Fruit fly (Drosophila melanogaster) whole organism, embryonic: ENCODE measurements around the gene mei-P26.

Experiments used
- Abd-B ChIP-seq: fragments of 200-800 bp; sonication (Bioruptor generic); optimal IDR thresholded peaks from 2 replicates; lab custom pipeline; 2018; ENCODE audit warnings: missing biosample characterization, mild to moderate bottlenecking, missing genetic modification characterization, moderate library complexity
- Awh ChIP-seq: fragments of 200-800 bp; sonication (Bioruptor generic); IDR thresholded peaks from 2 replicates; pipeline ENCODE4, ENCODE4 v1.3.6; 2022; ENCODE audit warnings: missing biosample characterization, missing genetic modification characterization
- B-H2 ChIP-seq: fragments of 200-800 bp; sonication (Bioruptor generic); optimal IDR thresholded peaks from 2 replicates; lab custom pipeline; 2018; ENCODE audit warnings: missing biosample characterization, mild to moderate bottlenecking, missing genetic modification characterization
- CG10209 ChIP-seq: fragments of 200-800 bp; sonication (Bioruptor generic); optimal IDR thresholded peaks from 3 replicates; lab custom pipeline; 2017; ENCODE audit warnings: missing biosample characterization, mild to moderate bottlenecking, missing genetic modification characterization, missing genetic modification reagents
- CG1024 ChIP-seq: fragments of 200-800 bp; sonication (Bioruptor generic); IDR thresholded peaks from 2 replicates; pipeline ENCODE4 v1.3.6; 2022; ENCODE audit warnings: missing biosample characterization, missing genetic modification characterization
- CG10321 ChIP-seq: fragments of 200-800 bp; sonication (Bioruptor generic); IDR thresholded peaks from 2 replicates; pipeline ENCODE4 v1.3.6; 2022; ENCODE audit warnings: missing biosample characterization, missing genetic modification characterization
- CG10543 ChIP-seq: fragments of 200-800 bp; sonication (Bioruptor generic); optimal IDR thresholded peaks from 3 replicates; lab custom pipeline; 2017; ENCODE audit warnings: missing biosample characterization, mild to moderate bottlenecking, missing genetic modification characterization, moderate library complexity
- CG11723 ChIP-seq: fragments of 200-800 bp; sonication (Bioruptor generic); optimal IDR thresholded peaks from 2 replicates; lab custom pipeline; 2017; ENCODE audit warnings: missing biosample characterization, mild to moderate bottlenecking, missing genetic modification characterization
- CG12391 ChIP-seq: fragments of 200-800 bp; sonication (Bioruptor generic); optimal IDR thresholded peaks from 3 replicates; lab custom pipeline; 2018; ENCODE audit warnings: missing biosample characterization, mild to moderate bottlenecking, missing genetic modification characterization, moderate library complexity
- CG13775 ChIP-seq: fragments of 200-800 bp; sonication (Bioruptor generic); optimal IDR thresholded peaks from 3 replicates; lab custom pipeline; 2017; ENCODE audit warnings: missing biosample characterization, mild to moderate bottlenecking, missing genetic modification characterization
- CG14050 ChIP-seq: fragments of 200-800 bp; sonication (Bioruptor generic); IDR thresholded peaks from 3 replicates; pipeline ENCODE4 v1.3.6; 2022; ENCODE audit warnings: missing biosample characterization, missing genetic modification characterization
- CG15696 ChIP-seq: fragments of 200-800 bp; sonication (Bioruptor generic); optimal IDR thresholded peaks from 2 replicates; lab custom pipeline; 2019; ENCODE audit warnings: missing biosample characterization, mild to moderate bottlenecking, missing genetic modification characterization, moderate library complexity
- CG1602 ChIP-seq: fragments of 200-800 bp; sonication (Bioruptor generic); optimal IDR thresholded peaks from 3 replicates; lab custom pipeline; 2016; ENCODE audit warnings: missing biosample characterization, missing genetic modification characterization
- CG17829 ChIP-seq: fragments of 200-800 bp; optimal IDR thresholded peaks from 2 replicates; lab custom pipeline; 2019; ENCODE audit warnings: missing biosample characterization, mild to moderate bottlenecking, missing genetic modification characterization, moderate library complexity
- CG2678 ChIP-seq: fragments of 200-800 bp; sonication (Bioruptor generic); optimal IDR thresholded peaks from 3 replicates; lab custom pipeline; 2019; ENCODE audit warnings: missing biosample characterization, mild to moderate bottlenecking, missing genetic modification characterization, moderate library complexity
- CG30403 ChIP-seq: fragments of 200-800 bp; sonication (Bioruptor generic); optimal IDR thresholded peaks from 3 replicates; lab custom pipeline; 2016; ENCODE audit warnings: missing biosample characterization, missing genetic modification characterization
- CG3838 ChIP-seq: fragments of 200-800 bp; sonication (Bioruptor generic); optimal IDR thresholded peaks from 3 replicates; lab custom pipeline; 2016; ENCODE audit warnings: missing biosample characterization, missing genetic modification characterization
- CG42726 ChIP-seq: fragments of 200-800 bp; sonication (Bioruptor generic); IDR thresholded peaks from 2 replicates; pipeline ENCODE4 v1.3.6; 2022; ENCODE audit warnings: missing biosample characterization, missing genetic modification characterization; ENCODE audit not compliant: partially characterized antibody
- CG4730 ChIP-seq: fragments of 200-800 bp; sonication (Bioruptor generic); IDR thresholded peaks from 2 replicates; pipeline ENCODE4 v1.3.6; 2022; ENCODE audit warnings: missing biosample characterization, missing genetic modification characterization
- CG5180 ChIP-seq: fragments of 200-800 bp; sonication (Bioruptor generic); optimal IDR thresholded peaks from 3 replicates; lab custom pipeline; 2017; ENCODE audit warnings: missing biosample characterization, missing genetic modification characterization, mild to moderate bottlenecking, moderate library complexity, missing genetic modification reagents
- CG6791 ChIP-seq: fragments of 200-800 bp; sonication (Bioruptor generic); IDR thresholded peaks from 3 replicates; pipeline ENCODE4 v1.3.6; 2022; ENCODE audit warnings: missing biosample characterization, missing genetic modification characterization; ENCODE audit not compliant: partially characterized antibody
- CG7745 ChIP-seq: fragments of 200-800 bp; sonication (Bioruptor generic); optimal IDR thresholded peaks from 2 replicates; lab custom pipeline; 2018; ENCODE audit warnings: missing biosample characterization, mild to moderate bottlenecking, missing genetic modification characterization, moderate library complexity
- CG9727 ChIP-seq: fragments of 200-800 bp; sonication (Bioruptor generic); optimal IDR thresholded peaks from 3 replicates; lab custom pipeline; 2017; ENCODE audit warnings: missing biosample characterization, mild to moderate bottlenecking, missing genetic modification characterization
- Dfd ChIP-seq, 2 experiments: fragments of >200 bp; optimal IDR thresholded peaks; 2 replicates each; lab custom pipeline; 2017; ENCODE audit warnings: missing biosample characterization in 2 of 2, missing genetic modification characterization in 2 of 2
- Dp ChIP-seq: fragments of 200-800 bp; sonication (Bioruptor generic); optimal IDR thresholded peaks from 2 replicates; lab custom pipeline; 2018; ENCODE audit warnings: missing biosample characterization, mild to moderate bottlenecking, missing genetic modification characterization, moderate library complexity
- Hmr ChIP-seq: fragments of 200-800 bp; sonication (Bioruptor generic); optimal IDR thresholded peaks from 3 replicates; lab custom pipeline; 2017; ENCODE audit warnings: mild to moderate bottlenecking, missing biosample characterization, missing genetic modification reagents, missing genetic modification characterization
- Hr39 ChIP-seq: fragments of >200 bp; optimal IDR thresholded peaks from 2 replicates; lab custom pipeline; 2017
- Med ChIP-seq: fragments of 200-800 bp; sonication (Bioruptor generic); peaks from one replicate; lab custom pipeline; 2016; ENCODE audit warnings: missing biosample characterization, missing genetic modification characterization, mild to moderate bottlenecking, inconsistent platforms, moderate library complexity
- NfI ChIP-seq: fragments of 200-800 bp; sonication (Bioruptor generic); optimal IDR thresholded peaks from 3 replicates; lab custom pipeline; 2018; ENCODE audit warnings: missing biosample characterization, mild to moderate bottlenecking, missing genetic modification characterization, moderate library complexity
- Optix ChIP-seq: fragments of 200-800 bp; sonication (Bioruptor generic); IDR thresholded peaks from 3 replicates; pipeline ENCODE4 v1.3.6; 2022; ENCODE audit warnings: missing biosample characterization, missing genetic modification characterization
- Xrp1 ChIP-seq: fragments of 200-800 bp; sonication (Bioruptor generic); IDR thresholded peaks from 2 replicates; pipeline ENCODE4 v1.3.6; 2022; ENCODE audit warnings: missing biosample characterization, missing genetic modification characterization
- abd-A ChIP-seq: fragments of 200-800 bp; sonication (Bioruptor generic); optimal IDR thresholded peaks from 3 replicates; lab custom pipeline; 2019; ENCODE audit warnings: missing biosample characterization, mild to moderate bottlenecking, missing genetic modification characterization, moderate library complexity
- aop ChIP-seq: fragments of 200-800 bp; sonication (Bioruptor generic); IDR thresholded peaks from 2 replicates; pipeline ENCODE4 v1.3.6; 2022; ENCODE audit warnings: missing biosample characterization, missing genetic modification characterization
- bcd ChIP-seq: fragments of 200-800 bp; sonication (Bioruptor generic); optimal IDR thresholded peaks from 2 replicates; lab custom pipeline; 2017; ENCODE audit warnings: missing biosample characterization, mild to moderate bottlenecking, missing genetic modification characterization
- bigmax ChIP-seq: fragments of 200-800 bp; sonication (Bioruptor generic); optimal IDR thresholded peaks from 2 replicates; lab custom pipeline; 2018; ENCODE audit warnings: missing biosample characterization, mild to moderate bottlenecking, missing genetic modification characterization
- bsh ChIP-seq, 2 experiments: fragments of 200-800 bp; sonication (Bioruptor generic); optimal IDR thresholded peaks; 2 replicates each; lab custom pipeline; 2017 to 2018; ENCODE audit warnings: mild to moderate bottlenecking in 2 of 2, missing biosample characterization in 2 of 2, missing genetic modification characterization in 2 of 2, moderate library complexity in 1 of 2
- cg ChIP-seq: fragments of 200-800 bp; sonication (Bioruptor generic); optimal IDR thresholded peaks from 3 replicates; lab custom pipeline; 2019; ENCODE audit warnings: missing biosample characterization, mild to moderate bottlenecking, missing genetic modification characterization, moderate library complexity
- dan ChIP-seq: fragments of 200-800 bp; sonication (Bioruptor generic); IDR thresholded peaks from 2 replicates; pipeline ENCODE4 v1.3.6; 2022; ENCODE audit warnings: missing biosample characterization, missing genetic modification characterization
- danr ChIP-seq: fragments of 200-800 bp; sonication (Bioruptor generic); IDR thresholded peaks from 2 replicates; pipeline ENCODE4 v1.3.6; 2022; ENCODE audit warnings: missing biosample characterization, missing genetic modification characterization
- fd3F ChIP-seq: fragments of 200-800 bp; sonication (Bioruptor generic); optimal IDR thresholded peaks from 2 replicates; lab custom pipeline; 2018; ENCODE audit warnings: missing biosample characterization, mild to moderate bottlenecking, missing genetic modification characterization, moderate library complexity
- h ChIP-seq: fragments of >200 bp; optimal IDR thresholded peaks from 2 replicates; lab custom pipeline; 2017
- ham ChIP-seq: fragments of 200-800 bp; sonication (Bioruptor generic); IDR thresholded peaks from 2 replicates; pipeline ENCODE4 v1.3.6; 2022; ENCODE audit warnings: missing biosample characterization, missing genetic modification characterization
- hbn ChIP-seq: fragments of 200-800 bp; sonication (Bioruptor generic); IDR thresholded peaks from 2 replicates; pipeline ENCODE4 v1.3.6; 2022; ENCODE audit warnings: missing biosample characterization, missing genetic modification characterization; ENCODE audit not compliant: partially characterized antibody
- jing ChIP-seq: fragments of 200-800 bp; sonication (Bioruptor generic); optimal IDR thresholded peaks from 2 replicates; lab custom pipeline; 2018; ENCODE audit warnings: missing biosample characterization, mild to moderate bottlenecking, missing genetic modification characterization
- klu ChIP-seq: fragments of 200-800 bp; sonication (Bioruptor generic); IDR thresholded peaks from 2 replicates; pipeline ENCODE4 v1.3.6; 2022; ENCODE audit warnings: missing biosample characterization, missing genetic modification characterization
- lab ChIP-seq: fragments of 200-800 bp; sonication (Bioruptor generic); optimal IDR thresholded peaks from 3 replicates; lab custom pipeline; 2017; ENCODE audit warnings: missing biosample characterization, missing genetic modification characterization, mild to moderate bottlenecking, moderate library complexity, missing genetic modification reagents
- sens ChIP-seq: fragments of 200-800 bp; sonication (Bioruptor generic); peaks from one replicate; lab custom pipeline; 2016; ENCODE audit warnings: missing biosample characterization, missing genetic modification characterization
- sna ChIP-seq: fragments of 200-800 bp; sonication (Bioruptor generic); IDR thresholded peaks from 2 replicates; pipeline ENCODE4 v1.3.6; 2022; ENCODE audit warnings: missing biosample characterization, missing genetic modification characterization; ENCODE audit not compliant: partially characterized antibody
- zfh1 ChIP-seq: fragments of 200-800 bp; sonication (Bioruptor generic); IDR thresholded peaks from 3 replicates; pipeline ENCODE4 v1.3.6; 2022; ENCODE audit warnings: missing biosample characterization, missing genetic modification characterization

mei-P26 gene

DNA sequence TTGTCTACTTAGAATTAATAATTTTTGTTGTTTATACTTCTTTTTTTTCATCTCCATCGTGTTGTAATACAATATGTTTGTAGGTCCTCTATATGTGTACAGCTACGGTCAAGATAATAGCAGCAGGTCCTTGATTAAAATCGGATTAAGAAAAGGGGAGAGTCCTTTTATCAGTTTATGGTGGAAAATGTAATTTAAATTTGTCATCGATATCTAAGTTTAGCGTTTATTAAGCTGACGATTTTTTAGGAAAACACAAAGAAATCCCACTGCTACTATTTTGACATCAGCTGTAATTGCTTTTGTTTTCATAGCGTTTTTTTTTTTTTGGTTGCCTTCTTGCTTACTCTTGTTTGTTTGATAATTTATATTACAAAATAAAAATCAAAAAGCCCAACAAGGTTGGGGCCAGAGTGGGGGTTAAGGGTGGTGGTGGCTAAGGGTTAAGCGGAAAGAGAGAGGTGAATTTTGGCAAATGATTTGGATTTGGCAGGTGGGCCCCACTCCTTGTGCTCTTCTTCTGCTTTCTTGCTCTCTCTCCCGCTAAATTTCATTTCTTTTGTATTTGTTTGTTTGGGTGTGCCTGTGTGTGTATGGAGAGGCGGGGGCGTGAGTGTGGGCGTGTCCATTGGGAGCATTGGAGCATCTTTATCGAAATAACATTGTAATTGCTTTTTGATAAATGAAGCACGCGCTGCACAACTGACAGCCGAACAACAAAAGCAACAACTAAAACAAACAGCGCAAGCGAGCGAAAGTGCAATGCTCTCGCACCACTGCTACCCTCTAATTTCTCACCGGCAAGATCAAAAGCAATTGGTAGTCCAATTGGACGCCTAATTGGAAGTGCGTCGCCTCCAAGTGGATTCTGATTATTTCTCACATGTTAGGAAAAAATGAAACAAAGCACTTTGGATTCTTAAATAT, 42.0 kb upstream of the mei-P26 start (continued):
- no peak for TF ChIP-seq Abd-B (GFP tag; lab: Kevin White, UChicago)
- TF ChIP-seq bsh (GFP tag; optimal IDR thresholded peaks at IDR 0.05; lab: Kevin White, UChicago): peak in 1 of 2 experiments; percentile 62
- no peak for TF ChIP-seq klu (GFP tag; lab: Robert Waterston, UW)
- no peak for TF ChIP-seq sna (GFP tag; lab: Robert Waterston, UW)
- TF ChIP-seq CG14050 (GFP tag; lab: Robert Waterston, UW): no peak
- no peak for TF ChIP-seq abd-A (tag; lab: Kevin White, UChicago)
- TF ChIP-seq danr: no peak
- no peak for TF ChIP-seq CG7745
- TF ChIP-seq CG9727 (GFP tag; lab: Kevin White, UChicago): peak; percentile 49
- peak; percentile 48; the same call in 1 of the 2 replicates for TF ChIP-seq Xrp1 (GFP tag; lab: Robert Waterston, UW)
- TF ChIP-seq bigmax: no peak
- no peak for TF ChIP-seq CG5180
- TF ChIP-seq CG15696: peak; percentile 8
- peak; percentile 29 for TF ChIP-seq bcd
- no peak for TF ChIP-seq CG10543 (GFP tag; lab: Kevin White, UChicago)
- TF ChIP-seq CG1024: peak; percentile 39; the same call in 1 of the 2 replicates
- TF ChIP-seq hbn (GFP tag; lab: Robert Waterston, UW): no peak
- TF ChIP-seq NfI (GFP tag; lab: Kevin White, UChicago): peak; percentile 28
- TF ChIP-seq lab (GFP tag; lab: Kevin White, UChicago): peak; percentile 60
- TF ChIP-seq CG42726: no peak
- no peak for TF ChIP-seq CG11723 (GFP tag; lab: Kevin White, UChicago)
- peak; percentile 86 for TF ChIP-seq Med (GFP tag; lab: Kevin White, UChicago)
- no peak for TF ChIP-seq h (lab: Kevin White, UChicago)
- TF ChIP-seq jing (GFP tag; lab: Kevin White, UChicago): no peak
- peak; percentile 36 for TF ChIP-seq CG30403 (GFP tag; lab: Kevin White, UChicago)
- no peak for TF ChIP-seq B-H2 (GFP tag; lab: Kevin White, UChicago)
- TF ChIP-seq dan (GFP tag; lab: Robert Waterston, UW): no peak
- TF ChIP-seq Awh: no peak
- no peak for TF ChIP-seq ham (GFP tag; lab: Robert Waterston, UW)
- peak; percentile 40 for TF ChIP-seq CG17829 (tag; lab: Kevin White, UChicago)
- TF ChIP-seq Dp: no peak
- TF ChIP-seq fd3F (GFP tag; lab: Kevin White, UChicago): no peak
- no peak for TF ChIP-seq Optix (GFP tag; lab: Robert Waterston, UW)
- peak; percentile 12 for TF ChIP-seq CG13775
- no peak; the same call in 1 of the 2 replicates for TF ChIP-seq CG4730
- no peak for TF ChIP-seq CG6791 (GFP tag; lab: Robert Waterston, UW)
- TF ChIP-seq CG12391: peak; percentile 45
- TF ChIP-seq zfh1 (GFP tag; lab: Robert Waterston, UW): 0 out of 3 replicates have a peak, but pooled peaks have one; percentile 6
- TF ChIP-seq sens (GFP tag; lab: Kevin White, UChicago): peak; percentile 89
- peak; percentile 22 for TF ChIP-seq cg (GFP tag; lab: Kevin White, UChicago)
- TF ChIP-seq Dfd (GFP tag; optimal IDR thresholded peaks at IDR 0.05; lab: Kevin White, UChicago): no peak
- no peak for TF ChIP-seq CG10321 (GFP tag; lab: Robert Waterston, UW)
- no peak for TF ChIP-seq CG1602 (GFP tag; lab: Kevin White, UChicago)
- TF ChIP-seq Hr39 (lab: Kevin White, UChicago): no peak
- no peak for TF ChIP-seq CG3838 (GFP tag; lab: Kevin White, UChicago)
- no peak for TF ChIP-seq aop (GFP tag; lab: Robert Waterston, UW)
- peak; percentile 67 for TF ChIP-seq CG2678 (tag; lab: Kevin White, UChicago)
- TF ChIP-seq CG10209 (GFP tag; lab: Kevin White, UChicago): peak; percentile 20
- TF ChIP-seq Hmr: peak; percentile 24
